Fruit fly (Drosophila melanogaster) whole organism, prepupa: ENCODE measurements around the gene fy.

ENCODE experiments used
- Blimp-1 ChIP-seq: fragments of 200-800 bp; sonication (Bioruptor generic); optimal IDR thresholded peaks from 3 replicates; lab custom pipeline; 2017; ENCODE audit warnings: missing biosample characterization, missing genetic modification characterization, mild to moderate bottlenecking, moderate library complexity, missing genetic modification reagents
- CG10631 ChIP-seq: fragments of 200-800 bp; sonication (Bioruptor generic); optimal IDR thresholded peaks from 2 replicates; lab custom pipeline; 2016; ENCODE audit warnings: missing biosample characterization, missing genetic modification characterization
- CG10669 ChIP-seq: fragments of 200-800 bp; sonication (Bioruptor generic); optimal IDR thresholded peaks from 3 replicates; lab custom pipeline; 2018; ENCODE audit warnings: missing biosample characterization, mild to moderate bottlenecking, missing genetic modification characterization, moderate library complexity
- CG11294 ChIP-seq: fragments of 200-800 bp; sonication (Bioruptor generic); IDR thresholded peaks from 2 replicates; pipeline ENCODE4 v1.3.6; 2022; ENCODE audit warnings: missing biosample characterization, missing genetic modification characterization
- CG11762 ChIP-seq: fragments of 200-800 bp; sonication (Bioruptor generic); optimal IDR thresholded peaks from 3 replicates; lab custom pipeline; 2016; ENCODE audit warnings: missing biosample characterization, missing genetic modification characterization; ENCODE audit not compliant: insufficient read depth
- CG15336 ChIP-seq: fragments of 200-800 bp; sonication (Bioruptor generic); IDR thresholded peaks from 2 replicates; pipeline ENCODE4 v1.3.6; 2022; ENCODE audit warnings: missing biosample characterization, missing genetic modification characterization
- CG16779 ChIP-seq: fragments of 200-800 bp; sonication (Bioruptor generic); optimal IDR thresholded peaks from 3 replicates; lab custom pipeline; 2017; ENCODE audit warnings: missing biosample characterization, mild to moderate bottlenecking, missing genetic modification characterization
- CG3032 ChIP-seq: fragments of 200-800 bp; optimal IDR thresholded peaks from 2 replicates; lab custom pipeline; 2019; ENCODE audit warnings: missing biosample characterization, mild to moderate bottlenecking, missing genetic modification characterization, moderate library complexity
- CG31627 ChIP-seq: fragments of 200-800 bp; sonication (Bioruptor generic); optimal IDR thresholded peaks from 3 replicates; lab custom pipeline; 2016; ENCODE audit warnings: missing biosample characterization, missing genetic modification characterization
- CG32006 ChIP-seq: fragments of 200-800 bp; sonication (Bioruptor generic); optimal IDR thresholded peaks from 3 replicates; lab custom pipeline; 2017; ENCODE audit warnings: missing biosample characterization, mild to moderate bottlenecking, missing genetic modification characterization
- CG34406 ChIP-seq: fragments of 200-800 bp; sonication (Bioruptor generic); optimal IDR thresholded peaks from 3 replicates; lab custom pipeline; 2016; ENCODE audit warnings: missing biosample characterization, missing genetic modification characterization
- CG4318 ChIP-seq: fragments of 200-800 bp; sonication (Bioruptor generic); optimal IDR thresholded peaks from 3 replicates; lab custom pipeline; 2017; ENCODE audit warnings: missing biosample characterization, mild to moderate bottlenecking, missing genetic modification characterization
- CG6163 ChIP-seq: fragments of 200-800 bp; sonication (Bioruptor generic); IDR thresholded peaks from 3 replicates; pipeline ENCODE4 v1.3.6; 2022; ENCODE audit warnings: missing biosample characterization, missing genetic modification characterization
- CG6276 ChIP-seq: fragments of 200-800 bp; sonication (Bioruptor generic); optimal IDR thresholded peaks from 2 replicates; lab custom pipeline; 2017; ENCODE audit warnings: missing biosample characterization, mild to moderate bottlenecking, missing genetic modification characterization
- CG6792 ChIP-seq: fragments of 200-800 bp; sonication (Bioruptor generic); optimal IDR thresholded peaks from 3 replicates; lab custom pipeline; 2016; ENCODE audit warnings: missing biosample characterization, missing genetic modification characterization
- CG6808 ChIP-seq: fragments of 200-800 bp; sonication (Bioruptor generic); optimal IDR thresholded peaks from 3 replicates; lab custom pipeline; 2017; ENCODE audit warnings: missing biosample characterization, missing genetic modification characterization, mild to moderate bottlenecking, moderate library complexity, missing genetic modification reagents
- CG6854 ChIP-seq: fragments of 200-800 bp; sonication (Bioruptor generic); optimal IDR thresholded peaks from 2 replicates; lab custom pipeline; 2017; ENCODE audit warnings: missing biosample characterization, mild to moderate bottlenecking, missing genetic modification characterization
- CG7368 ChIP-seq: fragments of 200-800 bp; sonication (Bioruptor generic); optimal IDR thresholded peaks from 3 replicates; lab custom pipeline; 2016; ENCODE audit warnings: missing biosample characterization, missing genetic modification characterization
- CG8119 ChIP-seq: fragments of 200-800 bp; sonication (Bioruptor generic); IDR thresholded peaks from 3 replicates; pipeline ENCODE4 v1.3.6; 2022; ENCODE audit warnings: missing biosample characterization, missing genetic modification characterization
- CG8632 ChIP-seq: fragments of 200-800 bp; sonication (Bioruptor generic); optimal IDR thresholded peaks from 3 replicates; lab custom pipeline; 2016; ENCODE audit warnings: missing biosample characterization, missing genetic modification characterization
- CG9139 ChIP-seq: fragments of 200-800 bp; sonication (Bioruptor generic); optimal IDR thresholded peaks from 3 replicates; lab custom pipeline; 2017; ENCODE audit warnings: missing biosample characterization, mild to moderate bottlenecking, missing genetic modification characterization
- Eip75B ChIP-seq: fragments of 200-800 bp; sonication (Bioruptor generic); optimal IDR thresholded peaks from 3 replicates; lab custom pipeline; 2016; ENCODE audit warnings: missing biosample characterization, missing genetic modification characterization
- Eip78C ChIP-seq: fragments of 200-800 bp; sonication (Bioruptor generic); peaks from one replicate; lab custom pipeline; 2016; ENCODE audit warnings: missing biosample characterization, missing genetic modification characterization
- Eip93F ChIP-seq: fragments of 200-800 bp; sonication (Bioruptor generic); optimal IDR thresholded peaks from 2 replicates; lab custom pipeline; 2016; ENCODE audit warnings: missing biosample characterization, mild to moderate bottlenecking, missing genetic modification characterization
- Ets21C ChIP-seq: fragments of 200-800 bp; sonication (Bioruptor generic); optimal IDR thresholded peaks from 3 replicates; lab custom pipeline; 2016; ENCODE audit warnings: missing biosample characterization, missing genetic modification characterization
- Gug ChIP-seq: fragments of 200-800 bp; sonication (Bioruptor generic); IDR thresholded peaks from 2 replicates; pipeline ENCODE4 v1.3.6; 2022; ENCODE audit warnings: missing biosample characterization, missing genetic modification characterization
- Hr38 ChIP-seq: sonication (Bioruptor generic); optimal IDR thresholded peaks from 2 replicates; lab custom pipeline; 2016; ENCODE audit warnings: missing biosample characterization, missing genetic modification characterization
- Hr4 ChIP-seq: fragments of 200-800 bp; sonication (Bioruptor generic); optimal IDR thresholded peaks from 3 replicates; lab custom pipeline; 2016; ENCODE audit warnings: missing biosample characterization, missing genetic modification characterization
- Met ChIP-seq: fragments of 200-800 bp; sonication (Bioruptor generic); optimal IDR thresholded peaks from 3 replicates; lab custom pipeline; 2016; ENCODE audit warnings: missing biosample characterization, missing genetic modification characterization
- OdsH ChIP-seq: fragments of 200-800 bp; sonication (Bioruptor generic); optimal IDR thresholded peaks from 3 replicates; lab custom pipeline; 2016; ENCODE audit warnings: missing biosample characterization, missing genetic modification characterization
- Smox ChIP-seq: fragments of 200-800 bp; sonication (Bioruptor generic); optimal IDR thresholded peaks from 3 replicates; lab custom pipeline; 2016; ENCODE audit warnings: missing biosample characterization, missing genetic modification characterization
- Sox102F ChIP-seq: fragments of 200-800 bp; sonication (Bioruptor generic); optimal IDR thresholded peaks from 2 replicates; lab custom pipeline; 2016; ENCODE audit warnings: missing biosample characterization, mild to moderate bottlenecking, missing genetic modification characterization
- Sox14 ChIP-seq: fragments of 200-800 bp; sonication (Bioruptor generic); optimal IDR thresholded peaks from 3 replicates; lab custom pipeline; 2016; ENCODE audit warnings: missing biosample characterization, missing genetic modification characterization
- Sox15 ChIP-seq: fragments of 200-800 bp; sonication (Bioruptor generic); optimal IDR thresholded peaks from 3 replicates; lab custom pipeline; 2016; ENCODE audit warnings: missing biosample characterization, missing genetic modification characterization
- achi ChIP-seq: fragments of 200-800 bp; sonication (Bioruptor generic); optimal IDR thresholded peaks from 3 replicates; lab custom pipeline; 2016; ENCODE audit warnings: missing biosample characterization, missing genetic modification characterization
- acj6 ChIP-seq: fragments of 200-800 bp; sonication (Bioruptor generic); optimal IDR thresholded peaks from 3 replicates; lab custom pipeline; 2016; ENCODE audit warnings: missing biosample characterization, missing genetic modification characterization
- cyc ChIP-seq: fragments of 200-800 bp; sonication (Bioruptor generic); optimal IDR thresholded peaks from 3 replicates; lab custom pipeline; 2016; ENCODE audit warnings: missing biosample characterization, missing genetic modification characterization
- dac ChIP-seq: fragments of 200-800 bp; sonication (Bioruptor generic); optimal IDR thresholded peaks from 2 replicates; lab custom pipeline; 2017; ENCODE audit warnings: missing biosample characterization, mild to moderate bottlenecking, missing genetic modification characterization
- dsx ChIP-seq: fragments of 200-800 bp; optimal IDR thresholded peaks from 3 replicates; lab custom pipeline; 2019; ENCODE audit warnings: missing biosample characterization, mild to moderate bottlenecking, missing genetic modification characterization, moderate library complexity; ENCODE audit not compliant: poor library complexity, severe bottlenecking
- eg ChIP-seq: fragments of 200-800 bp; sonication (Bioruptor generic); IDR thresholded peaks from 3 replicates; pipeline ENCODE4 v1.3.6; 2022; ENCODE audit warnings: missing biosample characterization, missing genetic modification characterization
- esn ChIP-seq: fragments of 200-800 bp; sonication (Bioruptor generic); optimal IDR thresholded peaks from 2 replicates; lab custom pipeline; 2016; ENCODE audit warnings: missing biosample characterization, mild to moderate bottlenecking, missing genetic modification characterization, moderate library complexity
- fd59A ChIP-seq: fragments of 200-800 bp; sonication (Bioruptor generic); optimal IDR thresholded peaks from 2 replicates; lab custom pipeline; 2017; ENCODE audit warnings: missing biosample characterization, mild to moderate bottlenecking, missing genetic modification characterization, missing genetic modification reagents
- fd85E ChIP-seq: fragments of 200-800 bp; sonication (Bioruptor generic); optimal IDR thresholded peaks from 3 replicates; lab custom pipeline; 2016; ENCODE audit warnings: missing biosample characterization, missing genetic modification characterization
- lz ChIP-seq: fragments of 200-800 bp; sonication (Bioruptor generic); optimal IDR thresholded peaks from 3 replicates; lab custom pipeline; 2016; ENCODE audit warnings: missing biosample characterization, missing genetic modification characterization
- pdm3 ChIP-seq: fragments of 200-800 bp; sonication (Bioruptor generic); optimal IDR thresholded peaks from 3 replicates; lab custom pipeline; 2016; ENCODE audit warnings: missing biosample characterization, missing genetic modification characterization
- salr ChIP-seq, 2 experiments: fragments of 200-800 bp; sonication (Bioruptor generic); optimal IDR thresholded peaks; 3 replicates each; lab custom pipeline; 2016 to 2018; ENCODE audit warnings: missing biosample characterization in 2 of 2, missing genetic modification characterization in 2 of 2, mild to moderate bottlenecking in 1 of 2
- spab ChIP-seq: fragments of 200-800 bp; sonication (Bioruptor generic); optimal IDR thresholded peaks from 2 replicates; lab custom pipeline; 2017; ENCODE audit warnings: missing biosample characterization, mild to moderate bottlenecking, missing genetic modification characterization, missing genetic modification reagents
- ss ChIP-seq, 2 experiments: fragments of 200-800 bp; sonication (Bioruptor generic); optimal IDR thresholded peaks; 2 replicates in 1 of 2; 3 replicates in 1 of 2; lab custom pipeline; 2017 to 2018; ENCODE audit warnings: mild to moderate bottlenecking in 2 of 2, missing biosample characterization in 2 of 2, missing genetic modification characterization in 2 of 2, moderate library complexity in 1 of 2
- svp ChIP-seq: fragments of 200-800 bp; sonication (Bioruptor generic); peaks from one replicate; lab custom pipeline; 2016; ENCODE audit warnings: missing biosample characterization, missing genetic modification characterization
- vri ChIP-seq: fragments of 200-800 bp; sonication (Bioruptor generic); optimal IDR thresholded peaks from 3 replicates; lab custom pipeline; 2016; ENCODE audit warnings: missing biosample characterization, mild to moderate bottlenecking, missing genetic modification characterization

Gene fy

DNA sequence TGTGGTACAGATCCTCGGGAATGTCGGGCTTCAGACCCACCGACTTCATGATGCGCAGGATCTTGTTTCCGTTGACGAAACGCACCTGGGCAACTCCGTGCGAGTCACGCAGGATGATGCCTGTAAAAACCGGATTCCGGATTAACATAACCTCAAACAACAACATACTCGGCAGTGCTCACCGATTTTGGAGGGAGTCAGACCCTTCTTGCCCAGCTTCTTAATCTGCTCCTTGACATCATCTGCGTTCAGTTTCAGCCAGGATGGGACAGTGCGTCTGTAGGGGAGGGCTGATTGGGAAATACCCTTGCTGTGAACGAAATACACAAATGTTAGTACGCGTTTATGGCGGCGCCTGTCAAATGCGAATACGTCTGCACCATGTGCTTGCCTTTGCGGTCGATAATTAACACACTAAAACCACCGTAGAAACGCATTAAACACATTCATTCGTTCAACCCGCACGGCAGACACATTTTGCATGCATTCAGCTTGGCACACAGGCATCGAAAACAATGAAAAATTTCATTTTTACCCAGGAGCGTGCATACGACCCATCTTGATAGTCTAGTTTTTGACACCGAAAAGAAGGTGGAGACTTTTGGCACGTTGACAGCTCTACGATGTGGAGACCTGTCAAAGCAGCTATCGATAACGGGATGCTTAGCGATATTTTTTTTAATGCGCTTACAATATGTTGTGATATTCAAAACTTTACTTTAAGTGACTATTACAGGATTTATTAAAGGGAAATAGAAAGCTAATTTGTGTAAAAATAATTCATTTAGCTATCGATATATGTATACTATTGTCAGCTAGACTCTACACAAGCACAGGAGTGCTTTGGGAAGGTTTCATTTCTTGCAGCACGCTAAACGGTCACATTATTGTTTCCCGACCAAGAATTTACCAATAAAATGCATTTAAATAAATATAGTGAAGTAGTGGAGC, 38.8 kb downstream of the fy start, which contains the start of the genes RpS13 and CSN8:
RpS13 (minus strand) TSS at position 657 of the 951 bp plus-strand sequence.
CSN8 (plus strand) TSS at position 850 of the 951 bp plus-strand sequence.
- no peak for TF ChIP-seq CG6792
- TF ChIP-seq Hr38 (GFP tag; lab: Kevin White, UChicago) = no peak
- no peak for TF ChIP-seq Sox102F
- no peak for TF ChIP-seq Eip93F (GFP tag; lab: Kevin White, UChicago)
- no peak for TF ChIP-seq Gug (GFP tag; lab: Robert Waterston, UW)
- TF ChIP-seq CG4318 = no peak
- TF ChIP-seq svp (GFP tag; lab: Kevin White, UChicago) = no peak
- TF ChIP-seq vri (GFP tag; lab: Kevin White, UChicago) = no peak
- no peak for TF ChIP-seq CG31627
- no peak for TF ChIP-seq eg
- no peak for TF ChIP-seq CG7368 (GFP tag; lab: Kevin White, UChicago)
- no peak for TF ChIP-seq CG11762 (GFP tag; lab: Kevin White, UChicago)
- no peak for TF ChIP-seq CG3032 (tag; lab: Kevin White, UChicago)
- TF ChIP-seq fd59A = no peak
- peak; percentile 100 for TF ChIP-seq achi (GFP tag; lab: Kevin White, UChicago)
- no peak for TF ChIP-seq CG9139 (GFP tag; lab: Kevin White, UChicago)
- no peak for TF ChIP-seq spab
- no peak for TF ChIP-seq CG32006
- TF ChIP-seq CG8119 = 0 out of 3 replicates have a peak, but pooled peaks have one; percentile 18
- peak; percentile 59 for TF ChIP-seq Eip78C (GFP tag; lab: Kevin White, UChicago)
- TF ChIP-seq Blimp-1 (GFP tag; lab: Kevin White, UChicago) = no peak
- no peak for TF ChIP-seq Sox15 (GFP tag; lab: Kevin White, UChicago)
- no peak for TF ChIP-seq cyc (GFP tag; lab: Kevin White, UChicago)
- TF ChIP-seq lz (GFP tag; lab: Kevin White, UChicago) = peak; percentile 15
- TF ChIP-seq dac (GFP tag; lab: Kevin White, UChicago) = no peak
- no peak for TF ChIP-seq CG10669 (GFP tag; lab: Kevin White, UChicago)
- TF ChIP-seq CG15336 (GFP tag; lab: Robert Waterston, UW) = no peak
- TF ChIP-seq CG8632 (GFP tag; lab: Kevin White, UChicago) = no peak
- TF ChIP-seq CG6276 (GFP tag; lab: Kevin White, UChicago) = no peak
- TF ChIP-seq CG6163 (GFP tag; lab: Robert Waterston, UW) = no peak
- TF ChIP-seq pdm3 (GFP tag; lab: Kevin White, UChicago) = no peak
- no peak for TF ChIP-seq dsx (GFP tag; lab: Kevin White, UChicago)
- no peak for TF ChIP-seq Hr4
- TF ChIP-seq salr (GFP tag; optimal IDR thresholded peaks at IDR 0.05; lab: Kevin White, UChicago) = no peak
- TF ChIP-seq Ets21C = no peak
- TF ChIP-seq acj6 (GFP tag; lab: Kevin White, UChicago) = no peak
- TF ChIP-seq Sox14 (GFP tag; lab: Kevin White, UChicago) = peak; percentile 34
- TF ChIP-seq ss (GFP tag; optimal IDR thresholded peaks at IDR 0.05; lab: Kevin White, UChicago) = peak in 1 of 2 experiments; percentile 9
- TF ChIP-seq CG10631 (GFP tag; lab: Kevin White, UChicago) = no peak
- TF ChIP-seq CG6854 = no peak
- TF ChIP-seq CG34406 = no peak
- TF ChIP-seq fd85E = no peak
- peak; percentile 36 for TF ChIP-seq esn
- no peak for TF ChIP-seq CG16779 (tag; lab: Kevin White, UChicago)
- TF ChIP-seq Eip75B (GFP tag; lab: Kevin White, UChicago) = no peak
- TF ChIP-seq OdsH (GFP tag; lab: Kevin White, UChicago) = no peak
- TF ChIP-seq CG11294 (GFP tag; lab: Robert Waterston, UW) = no peak
- peak; percentile 7 for TF ChIP-seq Smox (GFP tag; lab: Kevin White, UChicago)
- no peak for TF ChIP-seq CG6808 (GFP tag; lab: Kevin White, UChicago)
- TF ChIP-seq Met (GFP tag; lab: Kevin White, UChicago) = peak; percentile 16
